Fruit fly (Drosophila melanogaster): Measurements from ENCODE around the gene CG10352.

The CG10352 gene

dm6 chrX:11920959-11921358 lies 44.0 kb upstream of the CG10352 start (continued):
- TF ChIP-seq CG15073 (GFP tag; optimal IDR thresholded peaks at IDR 0.05) (peak; percentile 21), CG8924 (tag; optimal IDR thresholded peaks at IDR 0.05) (peak; percentile 95), tna (GFP tag; IDR thresholded peaks at IDR 0.05; ENCODE audit: partially characterized antibody) (no peak), esg (GFP tag; conservative IDR thresholded peaks at IDR 0.05) (peak; percentile 82), cato (GFP tag; optimal IDR thresholded peaks at IDR 0.05; ENCODE audit: borderline replicate concordance) (peak; percentile 81), CG9437 (GFP tag; optimal IDR thresholded peaks at IDR 0.05) (peak; percentile 85), tap (tag; optimal IDR thresholded peaks at IDR 0.05) (peak; percentile 88), cad (GFP tag; optimal IDR thresholded peaks at IDR 0.05) (no peak), CG1792 (GFP tag; optimal IDR thresholded peaks at IDR 0.05) (peak; percentile 20), Awh (GFP tag; IDR thresholded peaks at IDR 0.05) (peak; percentile 83), Atf-2 (GFP tag; optimal IDR thresholded peaks at IDR 0.05) (peak; percentile 69), CG15269 (tag; optimal IDR thresholded peaks at IDR 0.05) (peak; percentile 93), Aef1 (GFP tag; IDR thresholded peaks at IDR 0.05) (peak; percentile 77), zen (tag; optimal IDR thresholded peaks at IDR 0.05) (peak; percentile 76), CG3847 (GFP tag; IDR thresholded peaks at IDR 0.05) (peak; percentile 88), Myb (GFP tag; optimal IDR thresholded peaks at IDR 0.05) (peak; percentile 32), CG8290 (GFP tag; optimal IDR thresholded peaks at IDR 0.05) (peak; percentile 71), CG8290 (tag; optimal IDR thresholded peaks at IDR 0.05) (peak in 1 of 2 experiments; percentile 39), CG15601 (tag; optimal IDR thresholded peaks at IDR 0.05) (peak; percentile 91), nerfin-1 (tag; optimal IDR thresholded peaks at IDR 0.05) (peak; percentile 90), Ada2b (GFP tag; IDR thresholded peaks at IDR 0.05) (peak; percentile 81), Hr3 (GFP tag; optimal IDR thresholded peaks at IDR 0.05) (peak; percentile 85), ind (GFP tag; optimal IDR thresholded peaks at IDR 0.05) (peak; percentile 82), CG8089 (GFP tag; optimal IDR thresholded peaks at IDR 0.05) (peak; percentile 42), NFAT (GFP tag; IDR thresholded peaks at IDR 0.05) (peak; percentile 62), Lpt (GFP tag; optimal IDR thresholded peaks at IDR 0.05) (no peak), CG11695 (GFP tag; IDR thresholded peaks at IDR 0.05) (peak; percentile 93; the same call in 2 of the 3 replicates), Hmx (GFP tag; optimal IDR thresholded peaks at IDR 0.05) (peak; percentile 52), pros (GFP tag; optimal IDR thresholded peaks at IDR 0.05) (peak; percentile 32), Pdp1 (GFP tag; optimal IDR thresholded peaks at IDR 0.05) (peak; percentile 68 to 77), HLH3B (GFP tag; IDR thresholded peaks at IDR 0.05) (peak; percentile 87), CG9817 (tag; optimal IDR thresholded peaks at IDR 0.05) (peak; percentile 87), vvl (GFP tag; IDR thresholded peaks at IDR 0.05) (peak; percentile 91), CG10979 (tag; optimal IDR thresholded peaks at IDR 0.05) (peak; percentile 92), bab2 (GFP tag; optimal IDR thresholded peaks at IDR 0.05) (peak; percentile 84), lov (optimal IDR thresholded peaks at IDR 0.05) (no peak), lov (GFP tag; IDR thresholded peaks at IDR 0.05) (0 out of 3 replicates have a peak, but pooled peaks have one; percentile 20), CG30431 (GFP tag; optimal IDR thresholded peaks at IDR 0.05) (peak; percentile 49), Max (GFP tag; optimal IDR thresholded peaks at IDR 0.05) (peak; percentile 72), otp (GFP tag; IDR thresholded peaks at IDR 0.05) (peak; percentile 81), CG6689 (GFP tag; IDR thresholded peaks at IDR 0.05) (peak; percentile 91), CG13624 (GFP tag; optimal IDR thresholded peaks at IDR 0.05) (peak; percentile 81), pita (GFP tag; optimal IDR thresholded peaks at IDR 0.05) (no peak), mirr (GFP tag; optimal IDR thresholded peaks at IDR 0.05) (peak; percentile 52), Xrp1 (GFP tag; IDR thresholded peaks at IDR 0.05) (peak; percentile 89), CG10366 (GFP tag; IDR thresholded peaks at IDR 0.05) (peak; percentile 72), Side (GFP tag; optimal IDR thresholded peaks at IDR 0.05) (peak; percentile 62), chm (GFP tag; IDR thresholded peaks at IDR 0.05) (no peak), en (GFP tag; optimal IDR thresholded peaks at IDR 0.05) (peak; percentile 30), CG42726 (GFP tag; IDR thresholded peaks at IDR 0.05; ENCODE audit: partially characterized antibody) (no peak), D (optimal IDR thresholded peaks at IDR 0.05) (no peak), D (GFP tag; optimal IDR thresholded peaks at IDR 0.05) (peak; percentile 82), CG12744 (GFP tag; optimal IDR thresholded peaks at IDR 0.05) (peak; percentile 62)

Data from whole organism, embryonic.